Fruit fly (Drosophila melanogaster): ENCODE measurements around the gene CG4456.

Gene CG4456

DNA sequence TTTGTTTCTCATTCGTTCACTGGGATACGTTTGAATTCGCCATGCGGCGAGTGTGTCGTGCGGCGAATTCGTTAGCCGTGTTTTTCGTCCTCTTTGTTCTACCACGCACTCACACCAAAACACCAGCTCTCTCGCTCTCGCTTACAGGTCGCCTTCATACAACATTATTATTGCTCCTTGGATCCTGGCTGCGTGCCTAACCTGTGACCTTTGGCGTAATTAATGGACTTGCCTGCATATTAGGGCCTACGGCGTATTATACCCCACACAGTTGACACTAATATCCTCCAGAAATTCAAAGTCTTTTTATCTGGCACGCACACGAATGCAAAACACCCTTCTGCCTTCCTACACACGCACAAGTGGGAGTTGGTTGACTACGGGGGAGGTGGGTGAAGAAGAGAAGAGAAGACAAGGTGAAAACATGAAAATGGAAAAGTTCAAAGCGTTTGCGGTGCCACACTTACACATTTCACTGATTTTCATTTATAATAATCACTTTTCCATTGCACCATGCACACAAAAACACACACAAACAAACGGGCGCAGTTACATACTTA is 37.6 kb downstream of the CG4456 start:
- TF ChIP-seq noc (tag; optimal IDR thresholded peaks at IDR 0.05) = no peak

DNA sequence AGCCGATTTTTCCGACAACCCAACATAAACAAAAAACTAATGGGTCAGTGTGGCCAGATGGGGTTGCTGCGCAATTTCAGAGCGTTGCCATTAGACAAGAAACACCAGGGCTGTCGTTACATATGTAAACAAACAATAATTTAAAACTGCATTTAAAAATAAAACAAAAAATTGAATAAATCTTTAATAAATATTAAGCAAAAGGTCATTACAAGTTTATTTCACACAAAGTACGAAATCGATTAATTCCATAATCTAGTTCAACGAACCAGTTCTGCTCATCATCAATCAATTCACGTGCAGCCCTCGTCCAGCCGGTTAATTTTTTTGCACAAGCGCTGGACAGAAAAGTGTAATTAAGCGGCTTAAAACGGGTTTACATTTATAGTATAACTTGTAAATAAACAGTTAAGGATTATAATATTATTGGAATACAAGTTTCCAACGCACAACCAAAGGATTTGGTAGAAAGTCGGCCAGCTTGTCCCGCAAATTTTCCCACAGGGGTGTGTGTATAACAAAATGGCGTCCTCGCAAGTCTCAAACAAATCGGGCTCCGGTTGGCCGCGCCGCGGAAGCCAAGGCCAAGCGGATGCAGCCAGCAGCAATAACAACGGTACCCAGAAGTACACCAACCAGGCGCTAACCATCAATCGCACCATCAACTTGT is 38.4 kb downstream of the CG4456 start, which contains the start of the genes CG4022 and Cpsf5:
CG4022 (minus strand) TSS at position 79 of the 670 bp plus-strand sequence.
Cpsf5 (plus strand) TSS at position 285 of the 670 bp plus-strand sequence.
- peak; percentile 82 for TF ChIP-seq noc (tag; optimal IDR thresholded peaks at IDR 0.05)

DNA sequence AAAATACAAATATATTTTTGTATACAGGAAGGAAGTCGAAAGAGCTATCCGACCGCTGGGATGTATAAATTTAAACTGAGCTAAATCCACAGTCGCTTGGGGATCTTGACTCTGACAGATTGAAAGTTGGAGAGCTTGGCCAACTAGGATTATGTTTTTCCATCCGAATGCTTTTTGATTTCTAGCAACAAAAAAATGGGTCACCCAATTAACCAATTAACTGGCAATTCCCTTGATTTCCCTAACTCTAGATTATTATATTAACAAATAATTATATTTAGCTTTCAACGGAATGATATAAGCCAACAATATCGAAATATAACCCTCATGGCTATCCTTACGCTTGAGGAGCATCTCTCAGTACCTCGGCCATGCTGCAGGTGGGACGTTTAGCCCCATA is 44.8 kb downstream of the CG4456 start, which contains the start of gene CG3982:
CG3982 (minus strand) TSS at position 101 of the 400 bp plus-strand sequence.
- no peak for TF ChIP-seq noc (tag; optimal IDR thresholded peaks at IDR 0.05)

DNA sequence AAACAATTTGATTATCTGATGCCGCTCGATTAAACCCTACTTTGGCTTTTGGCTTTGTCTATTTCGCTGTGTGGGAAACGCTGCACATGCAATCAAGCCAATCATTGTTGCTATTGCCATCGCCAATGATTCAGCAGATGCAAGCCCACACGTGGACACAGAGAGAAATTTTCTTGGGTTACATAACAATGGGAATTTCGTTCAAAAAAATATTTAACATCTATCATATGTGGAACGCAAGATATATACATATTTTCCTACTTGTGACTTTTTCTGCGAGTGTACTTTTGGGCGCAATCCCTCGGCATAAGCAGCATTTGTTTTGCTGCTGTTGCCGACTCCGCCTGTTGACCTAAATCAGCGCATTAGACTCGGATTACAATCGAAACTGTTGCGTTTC is 46.8 kb downstream of the CG4456 start:
- TF ChIP-seq noc (tag; optimal IDR thresholded peaks at IDR 0.05) = no peak

DNA sequence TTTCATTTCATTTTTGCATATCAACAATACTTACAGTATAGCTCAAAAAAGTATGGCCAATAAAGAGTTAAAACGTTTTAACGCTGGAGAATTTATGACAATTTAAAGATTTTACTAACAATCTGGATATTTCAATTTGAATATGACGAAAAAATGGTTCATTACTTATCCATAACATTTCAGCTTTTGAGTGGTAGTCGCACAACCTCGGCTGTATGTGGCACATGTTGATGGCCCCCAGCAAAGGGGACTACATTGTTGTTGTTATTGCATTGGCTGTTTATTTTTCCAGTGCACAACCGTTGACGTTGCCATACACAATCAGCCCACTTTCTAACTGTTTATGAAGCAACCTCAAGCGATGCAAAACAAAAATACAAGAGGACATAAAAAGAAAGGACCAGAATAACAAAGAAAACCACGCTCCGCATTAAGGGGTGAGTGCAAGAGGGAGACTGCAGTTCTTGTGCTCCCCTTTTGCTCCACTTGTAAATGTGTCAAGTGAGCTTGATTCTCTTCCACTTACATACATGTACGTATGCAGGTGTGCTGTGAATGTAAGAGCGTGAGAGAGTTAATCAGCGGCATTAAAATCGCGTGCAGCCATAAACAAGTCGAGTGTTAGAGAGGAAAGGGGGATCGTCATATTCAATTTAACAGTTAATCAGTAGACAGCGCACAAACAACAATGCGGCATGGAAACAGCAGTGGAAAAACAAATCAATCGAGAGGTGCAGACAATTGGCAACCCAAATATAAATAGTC is 47.7 kb downstream of the CG4456 start:
- TF ChIP-seq noc (tag; optimal IDR thresholded peaks at IDR 0.05) = peak; percentile 26

DNA sequence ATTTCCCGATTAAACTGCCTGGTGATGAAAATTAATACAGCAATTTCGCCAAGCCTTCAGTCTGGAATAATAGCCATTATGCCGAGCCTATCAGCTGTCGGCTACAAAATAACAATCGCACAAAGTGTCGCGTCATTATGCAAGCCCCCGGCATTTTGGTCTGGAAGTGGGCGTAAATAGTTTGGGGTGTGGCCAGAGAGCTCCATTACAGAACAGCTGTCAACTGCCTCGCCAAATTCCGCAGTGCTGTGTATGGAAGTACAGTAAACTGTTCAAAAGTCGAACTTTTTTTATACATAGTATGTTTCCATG is 48.3 kb downstream of the CG4456 start:
- TF ChIP-seq noc (tag; optimal IDR thresholded peaks at IDR 0.05) = no peak

DNA sequence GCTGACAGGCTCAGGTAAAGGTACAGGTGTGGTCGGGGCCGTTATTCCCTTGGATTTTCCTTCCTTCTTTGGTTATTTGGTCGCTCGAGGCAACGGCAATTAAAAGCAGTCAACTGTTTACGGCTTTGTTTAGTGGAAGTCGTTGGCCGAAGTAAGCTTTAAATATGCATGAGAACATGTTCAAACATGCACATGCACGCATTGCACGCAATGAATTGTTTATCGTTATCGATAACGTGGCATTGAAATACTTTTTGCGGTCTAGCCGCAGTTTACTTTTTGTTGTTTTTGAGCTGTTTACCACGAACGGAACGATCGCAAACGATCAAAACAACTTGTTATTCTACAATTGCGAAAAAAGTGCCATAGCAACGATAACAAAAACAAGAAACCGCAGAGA is 49.1 kb downstream of the CG4456 start:
- no peak for TF ChIP-seq noc (tag; optimal IDR thresholded peaks at IDR 0.05)

DNA sequence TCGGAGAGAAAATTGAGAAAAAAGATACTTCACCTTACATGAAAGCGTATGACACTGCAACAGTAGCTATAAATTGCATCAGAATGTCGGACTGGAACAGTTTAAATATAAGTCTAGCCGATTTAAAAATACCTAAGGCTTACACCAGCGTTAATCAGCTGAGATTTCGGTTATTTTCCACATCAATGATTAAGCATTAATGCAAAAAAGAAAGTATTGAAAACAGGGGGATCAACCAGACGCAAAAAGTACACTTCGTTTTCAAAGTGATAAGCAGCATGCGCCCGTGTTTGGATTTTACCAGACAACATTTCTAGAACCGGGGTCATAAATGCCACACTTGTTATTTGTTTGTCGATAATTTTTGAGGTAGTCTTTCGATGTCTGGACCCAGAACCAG is 49.6 kb downstream of the CG4456 start:
- peak; percentile 15 for TF ChIP-seq noc (tag; optimal IDR thresholded peaks at IDR 0.05)

DNA sequence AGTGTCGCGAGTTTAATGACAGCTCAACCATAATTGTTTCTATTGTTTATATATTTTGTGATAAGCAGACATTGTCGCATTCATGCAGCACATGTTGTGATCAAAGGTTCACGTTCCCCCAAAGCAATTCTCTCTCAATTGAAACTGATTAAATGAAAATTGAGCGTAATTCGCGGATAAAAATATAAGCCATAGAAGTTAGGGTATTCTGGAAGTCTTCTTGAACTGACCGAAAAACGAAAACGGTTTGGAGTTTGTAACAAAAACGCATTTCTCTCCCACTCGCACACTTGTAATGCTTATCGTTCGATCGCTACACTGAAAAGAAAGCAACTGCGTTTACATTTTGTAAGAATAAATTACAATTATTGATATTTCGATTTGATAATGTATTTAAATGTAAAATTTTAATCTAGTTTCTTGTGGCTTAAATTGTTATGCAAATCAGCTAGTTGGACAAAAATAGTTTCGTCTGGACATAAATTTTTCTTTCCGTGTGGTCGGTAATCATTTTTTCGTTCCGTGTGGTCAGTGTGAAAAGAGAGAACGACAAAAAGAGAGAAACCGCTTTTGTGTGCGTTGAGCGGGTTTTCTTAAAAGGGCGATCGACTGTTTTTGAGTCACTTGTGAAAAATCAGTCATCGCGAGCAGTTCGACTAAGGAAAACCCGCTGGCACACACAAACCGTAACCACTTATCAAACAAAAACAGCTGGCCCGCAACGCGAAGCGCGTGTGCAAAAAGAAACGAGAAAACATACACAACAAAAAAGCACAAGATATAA is 50.3 kb downstream of the CG4456 start, which contains the start of gene aay:
aay (plus strand) TSS at position 618 of the 784 bp plus-strand sequence.
- TF ChIP-seq noc (tag; optimal IDR thresholded peaks at IDR 0.05) = peak; percentile 97

DNA sequence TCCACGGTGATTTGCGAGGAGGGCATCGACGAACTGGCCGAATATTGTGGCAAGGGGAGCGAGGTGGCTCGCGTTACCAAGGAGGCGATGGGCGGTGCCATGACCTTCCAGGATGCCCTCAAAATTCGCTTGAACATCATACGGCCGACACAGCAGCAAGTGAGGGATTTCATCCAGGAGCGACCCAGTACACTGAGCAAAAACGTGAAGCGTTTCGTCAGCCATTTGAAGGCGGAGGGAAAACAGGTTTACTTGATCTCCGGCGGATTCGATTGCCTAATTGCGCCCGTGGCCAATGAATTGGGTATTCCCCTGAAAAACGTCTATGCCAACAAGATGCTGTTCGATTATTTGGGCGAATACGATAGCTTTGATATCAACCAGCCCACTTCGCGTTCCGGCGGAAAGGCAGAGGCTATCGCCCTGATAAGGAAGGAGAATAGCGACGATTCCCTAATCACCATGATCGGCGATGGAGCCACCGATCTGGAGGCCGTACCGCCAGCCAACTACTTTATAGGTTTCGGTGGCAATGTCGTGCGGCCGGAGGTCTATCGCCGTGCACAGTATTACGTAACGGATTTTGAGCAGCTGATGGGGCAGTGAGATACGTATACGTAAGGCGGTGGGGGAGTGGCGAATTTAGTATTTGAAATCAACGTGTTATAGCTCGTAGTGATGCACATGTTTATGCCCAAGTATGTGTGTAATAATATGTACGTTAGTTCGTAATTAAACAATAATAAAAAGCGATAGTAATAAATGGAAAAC is 51.4 kb downstream of the CG4456 start:
- no peak for TF ChIP-seq noc (tag; optimal IDR thresholded peaks at IDR 0.05)

DNA sequence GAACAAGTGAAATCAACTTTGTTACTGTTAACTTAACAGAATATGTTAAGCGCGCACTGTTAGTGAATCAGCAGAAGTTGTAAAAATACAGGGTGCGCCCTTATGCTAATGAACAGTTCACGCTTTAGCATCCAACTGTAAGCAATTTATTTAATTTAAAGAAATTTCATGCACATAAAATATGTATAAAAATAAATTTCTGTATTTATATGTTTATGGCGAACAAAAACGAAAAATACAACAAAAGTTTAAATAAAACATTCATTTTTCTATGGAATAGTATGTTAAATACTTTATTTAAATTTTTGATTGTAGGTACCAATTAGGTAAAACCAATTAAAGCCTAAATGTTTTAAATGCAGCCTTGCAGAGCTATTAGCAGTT is 52.0 kb downstream of the CG4456 start:
- no peak for TF ChIP-seq noc (tag; optimal IDR thresholded peaks at IDR 0.05)

Measured in whole organism, larva.